Fruit fly (Drosophila melanogaster) whole organism, embryonic: ENCODE data around the gene CG43922.

Experiments
- Asciz ChIP-seq: fragments of 200-800 bp; sonication (Bioruptor generic); optimal IDR thresholded peaks from 2 replicates; lab custom pipeline; 2017; ENCODE audit warnings: missing biosample characterization, mild to moderate bottlenecking, missing genetic modification characterization, missing genetic modification reagents
- CG10366 ChIP-seq: fragments of 200-800 bp; sonication (Bioruptor generic); IDR thresholded peaks from 2 replicates; pipeline ENCODE4 v1.3.6; 2022; ENCODE audit warnings: missing biosample characterization, missing genetic modification characterization
- CG10959 ChIP-seq: fragments of 200-800 bp; sonication (Bioruptor generic); IDR thresholded peaks from 2 replicates; pipeline ENCODE4 v1.3.6; 2022; ENCODE audit warnings: missing biosample characterization, missing genetic modification characterization
- CG12299 ChIP-seq: fragments of 200-800 bp; sonication (Bioruptor generic); optimal IDR thresholded peaks from 2 replicates; lab custom pipeline; 2018; ENCODE audit warnings: missing biosample characterization, mild to moderate bottlenecking, missing genetic modification characterization
- CG14667 ChIP-seq: fragments of 200-800 bp; sonication (Bioruptor generic); IDR thresholded peaks from 2 replicates; pipeline ENCODE4 v1.3.6; 2022; ENCODE audit warnings: missing biosample characterization, missing genetic modification characterization
- CG14860 ChIP-seq: fragments of 200-800 bp; sonication (Bioruptor generic); IDR thresholded peaks from 3 replicates; pipeline ENCODE4 v1.3.6; 2022; ENCODE audit warnings: missing biosample characterization, missing genetic modification characterization; ENCODE audit not compliant: partially characterized antibody
- CG15011 ChIP-seq: fragments of 200-800 bp; sonication (Bioruptor generic); optimal IDR thresholded peaks from 3 replicates; lab custom pipeline; 2018; ENCODE audit warnings: missing biosample characterization, mild to moderate bottlenecking, missing genetic modification characterization
- CG15514 ChIP-seq: fragments of 200-800 bp; sonication (Bioruptor generic); optimal IDR thresholded peaks from 3 replicates; lab custom pipeline; 2017; ENCODE audit warnings: missing biosample characterization, missing genetic modification characterization, mild to moderate bottlenecking, moderate library complexity, missing genetic modification reagents
- CG1647 ChIP-seq: fragments of 200-800 bp; sonication (Bioruptor generic); optimal IDR thresholded peaks from 3 replicates; lab custom pipeline; 2016; ENCODE audit warnings: missing biosample characterization, missing genetic modification characterization
- CG17186 ChIP-seq: fragments of 200-800 bp; sonication (Bioruptor generic); optimal IDR thresholded peaks from 3 replicates; lab custom pipeline; 2017; ENCODE audit warnings: missing biosample characterization, missing genetic modification reagents, missing genetic modification characterization
- CG1832 ChIP-seq: fragments of 200-800 bp; sonication (Bioruptor generic); optimal IDR thresholded peaks from 2 replicates; lab custom pipeline; 2017; ENCODE audit warnings: missing biosample characterization, mild to moderate bottlenecking, missing genetic modification characterization, inconsistent platforms
- CG2202 ChIP-seq: fragments of 200-800 bp; sonication (Bioruptor generic); optimal IDR thresholded peaks from 2 replicates; lab custom pipeline; 2018; ENCODE audit warnings: missing biosample characterization, mild to moderate bottlenecking, missing genetic modification characterization
- CG2678 ChIP-seq: fragments of 200-800 bp; sonication (Bioruptor generic); optimal IDR thresholded peaks from 3 replicates; lab custom pipeline; 2019; ENCODE audit warnings: missing biosample characterization, mild to moderate bottlenecking, missing genetic modification characterization, moderate library complexity
- CG30431 ChIP-seq: fragments of 200-800 bp; sonication (Bioruptor generic); optimal IDR thresholded peaks from 2 replicates; lab custom pipeline; 2017; ENCODE audit warnings: missing biosample characterization, missing genetic modification characterization
- CG31441 ChIP-seq: fragments of 200-800 bp; sonication (Bioruptor generic); IDR thresholded peaks from 2 replicates; pipeline ENCODE4 v1.3.6; 2022; ENCODE audit warnings: missing biosample characterization, missing genetic modification characterization
- CG33557 ChIP-seq: fragments of 200-800 bp; sonication (Bioruptor generic); optimal IDR thresholded peaks from 2 replicates; lab custom pipeline; 2019; ENCODE audit warnings: missing biosample characterization, mild to moderate bottlenecking, missing genetic modification characterization, moderate library complexity
- CG3847 ChIP-seq: fragments of 200-800 bp; sonication (Bioruptor generic); IDR thresholded peaks from 2 replicates; pipeline ENCODE4 v1.3.6; 2022; ENCODE audit warnings: missing biosample characterization, missing genetic modification characterization
- CG4328 ChIP-seq: fragments of 200-800 bp; sonication (Bioruptor generic); optimal IDR thresholded peaks from 3 replicates; lab custom pipeline; 2017; ENCODE audit warnings: missing biosample characterization, missing genetic modification reagents, missing genetic modification characterization
- CG6689 ChIP-seq: fragments of 200-800 bp; sonication (Bioruptor generic); IDR thresholded peaks from 2 replicates; pipeline ENCODE4 v1.3.6; 2022; ENCODE audit warnings: missing biosample characterization, missing genetic modification characterization
- CG9797 ChIP-seq: fragments of 200-800 bp; sonication (Bioruptor generic); optimal IDR thresholded peaks from 3 replicates; lab custom pipeline; 2018; ENCODE audit warnings: missing biosample characterization, mild to moderate bottlenecking, missing genetic modification characterization
- Camta ChIP-seq: fragments of 200-800 bp; sonication (Bioruptor generic); optimal IDR thresholded peaks from 2 replicates; lab custom pipeline; 2016; ENCODE audit warnings: missing biosample characterization, missing genetic modification characterization
- D19B ChIP-seq: fragments of 200-800 bp; sonication (Bioruptor generic); optimal IDR thresholded peaks from 2 replicates; lab custom pipeline; 2017; ENCODE audit warnings: missing biosample characterization, mild to moderate bottlenecking, missing genetic modification characterization
- HHEX ChIP-seq: fragments of 200-800 bp; sonication (Bioruptor generic); optimal IDR thresholded peaks from 3 replicates; lab custom pipeline; 2017; ENCODE audit warnings: missing biosample characterization, mild to moderate bottlenecking, missing genetic modification characterization, missing genetic modification reagents
- HmgZ ChIP-seq: fragments of 200-800 bp; sonication (Bioruptor generic); optimal IDR thresholded peaks from 2 replicates; lab custom pipeline; 2018; ENCODE audit warnings: missing biosample characterization, mild to moderate bottlenecking, missing genetic modification characterization
- Hr39 ChIP-seq: fragments of >200 bp; optimal IDR thresholded peaks from 2 replicates; lab custom pipeline; 2017
- Kr ChIP-seq: fragments of 200-800 bp; sonication (Bioruptor generic); optimal IDR thresholded peaks from 2 replicates; lab custom pipeline; 2017; ENCODE audit warnings: missing biosample characterization, mild to moderate bottlenecking, missing genetic modification characterization
- NC2β ChIP-seq: fragments of 200-800 bp; sonication (Bioruptor generic); optimal IDR thresholded peaks from 2 replicates; lab custom pipeline; 2016; ENCODE audit warnings: missing biosample characterization, missing genetic modification characterization
- Nf-YB ChIP-seq: fragments of 200-800 bp; sonication (Bioruptor generic); optimal IDR thresholded peaks from 3 replicates; lab custom pipeline; 2019; ENCODE audit warnings: missing biosample characterization, mild to moderate bottlenecking, missing genetic modification characterization, moderate library complexity
- Rfx ChIP-seq: fragments of 200-800 bp; sonication (Bioruptor generic); IDR thresholded peaks from 2 replicates; pipeline ENCODE4 v1.3.6; 2022; ENCODE audit warnings: missing biosample characterization, missing genetic modification characterization
- Six4 ChIP-seq: fragments of 200-800 bp; sonication (Bioruptor generic); optimal IDR thresholded peaks from 2 replicates; lab custom pipeline; 2016; ENCODE audit warnings: missing biosample characterization, missing genetic modification characterization
- al ChIP-seq: fragments of 200-800 bp; sonication (Bioruptor generic); IDR thresholded peaks from 2 replicates; pipeline ENCODE4 v1.3.6; 2022; ENCODE audit warnings: missing biosample characterization, missing genetic modification characterization
- chif ChIP-seq, 2 experiments: fragments of 200-800 bp; sonication (Bioruptor generic); optimal IDR thresholded peaks; 3 replicates each; lab custom pipeline; 2016; ENCODE audit warnings: missing biosample characterization in 2 of 2, missing genetic modification characterization in 2 of 2
- crol ChIP-seq: fragments of 200-800 bp; sonication (Bioruptor generic); IDR thresholded peaks from 2 replicates; pipeline ENCODE4 v1.3.6; 2022; ENCODE audit warnings: missing biosample characterization, missing genetic modification characterization
- cwo ChIP-seq: fragments of 200-800 bp; sonication (Bioruptor generic); optimal IDR thresholded peaks from 3 replicates; lab custom pipeline; 2017; ENCODE audit warnings: missing biosample characterization, missing genetic modification characterization, mild to moderate bottlenecking, moderate library complexity, missing genetic modification reagents
- da ChIP-seq: fragments of 200-800 bp; sonication (Bioruptor generic); optimal IDR thresholded peaks from 2 replicates; lab custom pipeline; 2016; ENCODE audit warnings: missing biosample characterization, missing genetic modification characterization
- esg ChIP-seq: fragments of 200-800 bp; sonication (Bioruptor generic); conservative IDR thresholded peaks from 2 replicates; pipeline ENCODE4 v1.3.6; 2022; ENCODE audit warnings: missing biosample characterization, missing genetic modification characterization
- fu2 ChIP-seq: fragments of 200-800 bp; sonication (Bioruptor generic); optimal IDR thresholded peaks from 2 replicates; lab custom pipeline; 2016; ENCODE audit warnings: missing biosample characterization, missing genetic modification characterization
- gt ChIP-seq: fragments of 200-800 bp; sonication (Bioruptor generic); IDR thresholded peaks from 2 replicates; pipeline ENCODE4 v1.3.6; 2022; ENCODE audit warnings: missing biosample characterization, missing genetic modification characterization
- h ChIP-seq: fragments of >200 bp; optimal IDR thresholded peaks from 2 replicates; lab custom pipeline; 2017
- nerfin-2 ChIP-seq: fragments of 200-800 bp; sonication (Bioruptor generic); IDR thresholded peaks from 2 replicates; pipeline ENCODE4 v1.3.6; 2022; ENCODE audit warnings: missing biosample characterization, missing genetic modification characterization; ENCODE audit not compliant: partially characterized antibody
- pnt ChIP-seq: fragments of 200-800 bp; sonication (Bioruptor generic); optimal IDR thresholded peaks from 3 replicates; lab custom pipeline; 2016; ENCODE audit warnings: missing biosample characterization, missing genetic modification characterization
- pzg ChIP-seq: fragments of 200-800 bp; sonication (Bioruptor generic); optimal IDR thresholded peaks from 3 replicates; lab custom pipeline; 2018; ENCODE audit warnings: missing biosample characterization, mild to moderate bottlenecking, missing genetic modification characterization, moderate library complexity
- salm ChIP-seq: fragments of 200-800 bp; sonication (Bioruptor generic); optimal IDR thresholded peaks from 2 replicates; lab custom pipeline; 2018; ENCODE audit warnings: missing biosample characterization, mild to moderate bottlenecking, missing genetic modification characterization
- so ChIP-seq: fragments of 200-800 bp; sonication (Bioruptor generic); IDR thresholded peaks from 3 replicates; pipeline ENCODE4 v1.3.6; 2022; ENCODE audit warnings: missing biosample characterization, missing genetic modification characterization
- sqz ChIP-seq: fragments of 200-800 bp; sonication (Bioruptor generic); optimal IDR thresholded peaks from 3 replicates; lab custom pipeline; 2018; ENCODE audit warnings: missing biosample characterization, mild to moderate bottlenecking, missing genetic modification characterization
- sr ChIP-seq: fragments of 200-800 bp; sonication (Bioruptor generic); IDR thresholded peaks from 3 replicates; pipeline ENCODE4 v1.3.6; 2022; ENCODE audit warnings: missing biosample characterization, missing genetic modification characterization
- ssp ChIP-seq: fragments of 200-800 bp; sonication (Bioruptor generic); IDR thresholded peaks from 2 replicates; pipeline ENCODE4 v1.3.6; 2022; ENCODE audit warnings: missing biosample characterization, missing genetic modification characterization
- stwl ChIP-seq: fragments of 200-800 bp; sonication (Bioruptor generic); optimal IDR thresholded peaks from 3 replicates; lab custom pipeline; 2018; ENCODE audit warnings: missing biosample characterization, mild to moderate bottlenecking, missing genetic modification characterization, moderate library complexity
- sug ChIP-seq: fragments of 200-800 bp; optimal IDR thresholded peaks from 2 replicates; lab custom pipeline; 2019; ENCODE audit warnings: missing biosample characterization, mild to moderate bottlenecking, missing genetic modification characterization, moderate library complexity
- tap ChIP-seq: fragments of 200-800 bp; optimal IDR thresholded peaks from 3 replicates; lab custom pipeline; 2019; ENCODE audit warnings: missing biosample characterization, mild to moderate bottlenecking, missing genetic modification characterization, moderate library complexity
- toy ChIP-seq: fragments of 200-800 bp; sonication (Bioruptor generic); IDR thresholded peaks from 2 replicates; pipeline ENCODE4 v1.3.6; 2022; ENCODE audit warnings: missing biosample characterization, missing genetic modification characterization
- wek ChIP-seq: fragments of 200-800 bp; sonication (Bioruptor generic); optimal IDR thresholded peaks from 3 replicates; lab custom pipeline; 2018; ENCODE audit warnings: missing biosample characterization, mild to moderate bottlenecking, missing genetic modification characterization, moderate library complexity

The CG43922 gene

DNA sequence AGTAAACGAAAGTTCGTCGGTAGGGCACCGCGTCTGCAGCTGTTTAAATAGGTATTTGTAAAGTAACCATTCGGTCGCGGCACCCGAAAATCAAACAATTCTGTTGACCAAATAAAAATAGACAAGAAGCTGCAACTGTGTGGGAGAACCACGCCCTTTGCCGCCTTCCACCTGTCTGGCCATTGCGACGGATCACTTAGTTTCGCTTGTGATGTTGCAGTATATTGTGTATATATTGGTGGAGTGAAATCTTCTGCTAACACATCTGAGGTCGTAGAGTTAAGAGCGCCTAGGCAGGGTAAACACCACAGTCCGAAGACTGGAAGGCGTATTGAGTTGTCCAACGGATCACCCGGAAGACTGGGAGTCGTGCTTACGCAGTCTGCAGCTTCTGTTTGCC lies 25.2 kb downstream of the CG43922 start (continued):
- TF ChIP-seq al (GFP tag; lab: Robert Waterston, UW) (no peak), HHEX (peak; percentile 49), ssp (GFP tag; lab: Robert Waterston, UW) (0 out of 2 replicates have a peak, but pooled peaks have one; percentile 15), CG2678 (peak; percentile 63), CG30431 (GFP tag; lab: Kevin White, UChicago) (no peak), tap (no peak), CG3847 (GFP tag; lab: Robert Waterston, UW) (no peak), CG31441 (GFP tag; lab: Robert Waterston, UW) (peak; percentile 62), toy (GFP tag; lab: Robert Waterston, UW) (no peak), h (no peak), cwo (no peak), CG14667 (no peak), CG9797 (GFP tag; lab: Kevin White, UChicago) (peak; percentile 15), CG1647 (GFP tag; lab: Kevin White, UChicago) (no peak), CG33557 (GFP tag; lab: Kevin White, UChicago) (peak; percentile 78), pnt (GFP tag; lab: Kevin White, UChicago) (no peak), CG15514 (GFP tag; lab: Kevin White, UChicago) (peak; percentile 31), crol (GFP tag; lab: Robert Waterston, UW) (no peak), so (no peak), Asciz (GFP tag; lab: Kevin White, UChicago) (peak; percentile 67), CG14860 (no peak), fu2 (no peak), pzg (GFP tag; lab: Kevin White, UChicago) (no peak), sqz (GFP tag; lab: Kevin White, UChicago) (peak; percentile 34), CG10959 (GFP tag; lab: Robert Waterston, UW) (no peak), HmgZ (no peak), CG1832 (GFP tag; lab: Kevin White, UChicago) (no peak), CG6689 (GFP tag; lab: Robert Waterston, UW) (no peak), Kr (GFP tag; lab: Kevin White, UChicago) (peak; percentile 49), nerfin-2 (GFP tag; lab: Robert Waterston, UW) (no peak), chif (GFP tag; optimal IDR thresholded peaks at IDR 0.05; lab: Kevin White, UChicago) (peak in 1 of 2 experiments; percentile 2), gt (GFP tag; lab: Robert Waterston, UW) (no peak), stwl (tag; lab: Kevin White, UChicago) (no peak), CG10366 (GFP tag; lab: Robert Waterston, UW) (no peak), CG4328 (GFP tag; lab: Kevin White, UChicago) (peak; percentile 46), CG15011 (GFP tag; lab: Kevin White, UChicago) (peak; percentile 45), CG2202 (peak; percentile 68), NC2β (no peak), Rfx (GFP tag; lab: Robert Waterston, UW) (peak; percentile 28; the same call in 1 of the 2 replicates), esg (no peak), CG17186 (peak; percentile 19), Hr39 (lab: Kevin White, UChicago) (no peak), salm (tag; lab: Kevin White, UChicago) (peak; percentile 43), sug (tag; lab: Kevin White, UChicago) (no peak), CG12299 (tag; lab: Kevin White, UChicago) (peak; percentile 3), Nf-YB (peak; percentile 0), Six4 (GFP tag; lab: Kevin White, UChicago) (peak; percentile 16), da (no peak), Camta (GFP tag; lab: Kevin White, UChicago) (no peak), wek (GFP tag; lab: Kevin White, UChicago) (peak; percentile 65), D19B (GFP tag; lab: Kevin White, UChicago) (no peak), sr (no peak)
